Fruit fly (Drosophila melanogaster) whole organism, embryonic: ENCODE results near the gene CG31926.

Experiments
- CG2875 ChIP-seq: fragments of 200-800 bp; sonication (Bioruptor generic); optimal IDR thresholded peaks from 2 replicates; lab custom pipeline; 2017; ENCODE audit warnings: missing biosample characterization, mild to moderate bottlenecking, missing genetic modification characterization, missing genetic modification reagents
- CG34376 ChIP-seq: fragments of 200-800 bp; sonication (Bioruptor generic); optimal IDR thresholded peaks from 2 replicates; lab custom pipeline; 2018; ENCODE audit warnings: missing biosample characterization, mild to moderate bottlenecking, missing genetic modification characterization
- Drgx ChIP-seq: fragments of 200-800 bp; sonication (Bioruptor generic); IDR thresholded peaks from 2 replicates; pipeline ENCODE4 v1.3.6; 2022; ENCODE audit warnings: missing biosample characterization, missing genetic modification characterization
- Hr39 ChIP-seq: fragments of >200 bp; optimal IDR thresholded peaks from 2 replicates; lab custom pipeline; 2017
- usp ChIP-seq: fragments of >200 bp; optimal IDR thresholded peaks from 2 replicates; lab custom pipeline; 2017; ENCODE audit warnings: missing biosample characterization, missing genetic modification characterization

The CG31926 gene

dm6 chr2L:1522397-1522796 is 27.1 kb downstream of the CG31926 start, which contains the start of gene Or22b:
TSS of gene Or22b (plus strand) at chr2L:1522697.
- TF ChIP-seq Hr39 (lab: Kevin White, UChicago) (no peak), CG2875 (no peak)

- TF ChIP-seq usp (GFP tag; lab: Kevin White, UChicago): no peak
- peak; percentile 46; the same call in 1 of the 2 replicates for TF ChIP-seq Drgx
These were observed 40.0 kb downstream of the CG31926 start for dm6 chr2L:1535231-1535630.

dm6 chr2L:1538132-1538531 is 42.9 kb downstream of the CG31926 start:
- no peak for TF ChIP-seq CG34376
- TF ChIP-seq Drgx: peak; percentile 30; the same call in 1 of the 2 replicates
